Fruit fly (Drosophila melanogaster): ENCODE data around the gene Spn28F.
A peak's percentile ranks its signal among the peaks of the same experiment; 100 is the strongest.

Gene Spn28F

DNA sequence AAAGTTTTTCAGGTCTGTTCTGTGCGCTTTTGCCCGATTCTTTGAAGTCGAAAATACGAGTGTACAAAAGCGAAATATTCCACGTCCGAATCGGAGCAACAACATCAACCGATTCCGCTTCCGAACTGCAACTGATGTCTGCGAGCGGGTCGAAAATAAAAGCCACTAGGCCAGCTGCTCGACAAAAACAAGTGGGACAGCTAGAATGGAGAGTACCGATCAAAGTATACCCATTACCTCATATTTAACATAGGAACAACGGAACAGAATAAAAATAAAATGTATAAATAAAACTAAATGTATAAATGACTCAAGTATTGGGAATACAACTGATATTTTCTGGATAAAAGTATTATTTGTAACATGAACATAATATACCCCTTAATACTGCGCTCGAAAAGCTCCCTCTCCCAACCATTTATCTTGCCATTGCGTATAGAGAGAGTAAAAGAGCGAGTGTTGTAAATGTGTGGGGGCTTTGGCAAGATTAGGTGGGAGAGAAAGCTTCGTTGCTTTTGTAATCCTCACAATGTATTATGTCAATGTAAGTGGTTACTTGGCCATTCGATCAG, 36.5 kb downstream of the Spn28F start, which contains the start of gene SLC5A11 (continued):
- TF ChIP-seq CG6791 (GFP tag; IDR thresholded peaks at IDR 0.05; ENCODE audit: partially characterized antibody) (no peak), Dll (GFP tag; IDR thresholded peaks at IDR 0.05; ENCODE audit: partially characterized antibody) (no peak), CHES-1-like (GFP tag; optimal IDR thresholded peaks at IDR 0.05) (peak; percentile 54), ase (GFP tag; IDR thresholded peaks at IDR 0.05) (peak; percentile 95), CG9609 (GFP tag; optimal IDR thresholded peaks at IDR 0.05) (peak; percentile 73), Bgb (GFP tag; IDR thresholded peaks at IDR 0.05; ENCODE audit: partially characterized antibody) (peak; percentile 38; the same call in 1 of the 2 replicates), dmrt11E (tag; optimal IDR thresholded peaks at IDR 0.05) (peak; percentile 2), CTCF (GFP tag; optimal IDR thresholded peaks at IDR 0.05) (peak; percentile 50), HHEX (GFP tag; optimal IDR thresholded peaks at IDR 0.05) (peak; percentile 97), mirr (GFP tag; optimal IDR thresholded peaks at IDR 0.05) (peak; percentile 75), CG10959 (GFP tag; IDR thresholded peaks at IDR 0.05) (no peak), CG12391 (tag; optimal IDR thresholded peaks at IDR 0.05) (peak; percentile 98), Spps (tag; optimal IDR thresholded peaks at IDR 0.05) (peak; percentile 77), psq (GFP tag; optimal IDR thresholded peaks at IDR 0.05) (peak; percentile 96), dan (GFP tag; IDR thresholded peaks at IDR 0.05) (peak; percentile 49), NFAT (GFP tag; IDR thresholded peaks at IDR 0.05) (peak; percentile 91), Hmr (GFP tag; optimal IDR thresholded peaks at IDR 0.05) (peak; percentile 98), Dfd (GFP tag; optimal IDR thresholded peaks at IDR 0.05) (no peak), CG12769 (tag; optimal IDR thresholded peaks at IDR 0.05) (peak; percentile 83), sens-2 (GFP tag; IDR thresholded peaks at IDR 0.05) (peak; percentile 95), Sox100B (GFP tag; optimal IDR thresholded peaks at IDR 0.05) (peak; percentile 99), H2.0 (GFP tag; IDR thresholded peaks at IDR 0.05) (peak; percentile 100), CG2120 (GFP tag; optimal IDR thresholded peaks at IDR 0.05) (peak; percentile 95), PHDP (tag; optimal IDR thresholded peaks at IDR 0.05) (peak; percentile 97), sna (GFP tag; IDR thresholded peaks at IDR 0.05; ENCODE audit: partially characterized antibody) (no peak), Blimp-1 (GFP tag; optimal IDR thresholded peaks at IDR 0.05) (peak; percentile 96), org-1 (GFP tag; optimal IDR thresholded peaks at IDR 0.05) (peak; percentile 100), CG34376 (GFP tag; optimal IDR thresholded peaks at IDR 0.05) (peak; percentile 99), row (GFP tag; IDR thresholded peaks at IDR 0.05) (peak; percentile 100), CG15269 (tag; optimal IDR thresholded peaks at IDR 0.05) (peak; percentile 97), CG11093 (GFP tag; IDR thresholded peaks at IDR 0.05) (peak; percentile 93), zf30C (GFP tag; optimal IDR thresholded peaks at IDR 0.05) (no peak), CG9215 (GFP tag; IDR thresholded peaks at IDR 0.05) (peak; percentile 93), slbo (GFP tag; IDR thresholded peaks at IDR 0.05) (peak; percentile 100), Side (GFP tag; optimal IDR thresholded peaks at IDR 0.05) (peak; percentile 58), CG17186 (GFP tag; optimal IDR thresholded peaks at IDR 0.05) (peak; percentile 75), onecut (GFP tag; IDR thresholded peaks at IDR 0.05) (peak; percentile 85), tio (GFP tag; optimal IDR thresholded peaks at IDR 0.05) (peak; percentile 90), Dad (GFP tag; optimal IDR thresholded peaks at IDR 0.05) (peak; percentile 99), CG7745 (tag; optimal IDR thresholded peaks at IDR 0.05) (no peak), sob (GFP tag; IDR thresholded peaks at IDR 0.05) (peak; percentile 99), Trl (optimal IDR thresholded peaks at IDR 0.05) (peak; percentile 83 to 99), Trl (GFP tag; optimal IDR thresholded peaks at IDR 0.05) (peak; percentile 96), hkb (optimal IDR thresholded peaks at IDR 0.05) (no peak), hkb (GFP tag; IDR thresholded peaks at IDR 0.05) (peak; percentile 92), Abd-B (GFP tag; optimal IDR thresholded peaks at IDR 0.05) (peak; percentile 99), CG16779 (GFP tag; IDR thresholded peaks at IDR 0.05) (peak; percentile 88), CG14965 (GFP tag; optimal IDR thresholded peaks at IDR 0.05; ENCODE audit: borderline replicate concordance) (peak; percentile 78), Six4 (GFP tag; optimal IDR thresholded peaks at IDR 0.05) (peak; percentile 97), Kr (GFP tag; optimal IDR thresholded peaks at IDR 0.05) (no peak), hb (GFP tag; IDR thresholded peaks at IDR 0.05; ENCODE audit: partially characterized antibody) (no peak)
